Fruit fly (Drosophila melanogaster) whole organism, adult: ENCODE measurements around the gene Nepl3.

Experiments
- CG11617 ChIP-seq: fragments of 200-800 bp; sonication (Bioruptor generic); optimal IDR thresholded peaks from 2 replicates; lab custom pipeline; 2017; ENCODE audit warnings: mild to moderate bottlenecking, missing biosample characterization, missing genetic modification reagents, missing genetic modification characterization
- CG12768 ChIP-seq: fragments of 200-800 bp; sonication (Bioruptor generic); optimal IDR thresholded peaks from 2 replicates; lab custom pipeline; 2017; ENCODE audit warnings: missing biosample characterization, missing genetic modification characterization, mild to moderate bottlenecking, moderate library complexity, missing genetic modification reagents
- CG14711 ChIP-seq: fragments of 200-800 bp; sonication (Bioruptor generic); optimal IDR thresholded peaks from 2 replicates; lab custom pipeline; 2018; ENCODE audit warnings: missing biosample characterization, mild to moderate bottlenecking, missing genetic modification characterization, moderate library complexity
- CG1620 ChIP-seq: fragments of 200-800 bp; sonication (Bioruptor generic); optimal IDR thresholded peaks from 2 replicates; lab custom pipeline; 2016; ENCODE audit warnings: missing biosample characterization, missing genetic modification characterization
- CG33017 ChIP-seq: fragments of 200-800 bp; sonication (Bioruptor generic); optimal IDR thresholded peaks from 2 replicates; lab custom pipeline; 2018; ENCODE audit warnings: missing biosample characterization, mild to moderate bottlenecking, missing genetic modification characterization, moderate library complexity
- CG5204 ChIP-seq: fragments of 200-800 bp; sonication (Bioruptor generic); optimal IDR thresholded peaks from 2 replicates; lab custom pipeline; 2016; ENCODE audit warnings: missing biosample characterization, missing genetic modification characterization
- CG7045 ChIP-seq: fragments of 200-800 bp; sonication (Bioruptor generic); optimal IDR thresholded peaks from 2 replicates; lab custom pipeline; 2017; ENCODE audit warnings: missing biosample characterization, mild to moderate bottlenecking, missing genetic modification characterization
- CG7101 ChIP-seq: fragments of 200-800 bp; sonication (Bioruptor generic); optimal IDR thresholded peaks from 2 replicates; lab custom pipeline; 2018; ENCODE audit warnings: missing biosample characterization, mild to moderate bottlenecking, missing genetic modification characterization, moderate library complexity
- Clk ChIP-seq: fragments of 200-800 bp; sonication (Bioruptor generic); optimal IDR thresholded peaks from 2 replicates; lab custom pipeline; 2017; ENCODE audit warnings: missing biosample characterization, missing genetic modification characterization
- Crg-1 ChIP-seq: fragments of 200-800 bp; sonication (Bioruptor generic); optimal IDR thresholded peaks from 2 replicates; lab custom pipeline; 2016; ENCODE audit warnings: missing biosample characterization, missing genetic modification characterization
- Hr96 ChIP-seq: fragments of 200-800 bp; sonication (Bioruptor generic); optimal IDR thresholded peaks from 2 replicates; lab custom pipeline; 2016; ENCODE audit warnings: missing biosample characterization, missing genetic modification characterization
- Mnt ChIP-seq: fragments of 200-800 bp; sonication (Bioruptor generic); optimal IDR thresholded peaks from 2 replicates; lab custom pipeline; 2016; ENCODE audit warnings: missing biosample characterization, mild to moderate bottlenecking, missing genetic modification characterization
- bab1 ChIP-seq: fragments of 200-800 bp; sonication (Bioruptor generic); optimal IDR thresholded peaks from 3 replicates; lab custom pipeline; 2019; ENCODE audit warnings: missing biosample characterization, mild to moderate bottlenecking, missing genetic modification characterization, moderate library complexity
- cic ChIP-seq: fragments of 200-800 bp; sonication (Bioruptor generic); optimal IDR thresholded peaks from 2 replicates; lab custom pipeline; 2017; ENCODE audit warnings: missing biosample characterization, mild to moderate bottlenecking, missing genetic modification characterization, moderate library complexity
- cnc ChIP-seq, 2 experiments: fragments of >200 bp; optimal IDR thresholded peaks; 2 replicates each; lab custom pipeline; 2017
- kay ChIP-seq: fragments of 200-800 bp; sonication (Bioruptor generic); peaks from one replicate; lab custom pipeline; 2016; ENCODE audit warnings: missing biosample characterization, missing genetic modification characterization, borderline replicate concordance
- ovo ChIP-seq: fragments of 200-800 bp; sonication (Bioruptor generic); optimal IDR thresholded peaks from 2 replicates; lab custom pipeline; 2016; ENCODE audit warnings: missing biosample characterization, missing genetic modification characterization
- pad ChIP-seq: fragments of 200-800 bp; sonication (Bioruptor generic); optimal IDR thresholded peaks from 3 replicates; lab custom pipeline; 2017; ENCODE audit warnings: missing biosample characterization, missing genetic modification characterization, mild to moderate bottlenecking, moderate library complexity, missing genetic modification reagents
- tj ChIP-seq: fragments of 200-800 bp; sonication (Bioruptor generic); optimal IDR thresholded peaks from 3 replicates; lab custom pipeline; 2017; ENCODE audit warnings: missing biosample characterization, mild to moderate bottlenecking, missing genetic modification characterization, moderate library complexity
- toe ChIP-seq: fragments of 200-800 bp; sonication (Bioruptor generic); optimal IDR thresholded peaks from 2 replicates; lab custom pipeline; 2016; ENCODE audit warnings: missing biosample characterization, missing genetic modification characterization

Gene Nepl3

dm6 chr2L:5058094-5058493 is at the start of gene Nepl3:
Gene Nepl3, minus strand, starts transcription at chr2L:5058248.
- TF ChIP-seq CG11617 = no peak
- no peak for TF ChIP-seq Hr96
- no peak for TF ChIP-seq CG5204 (GFP tag; lab: Kevin White, UChicago)

dm6 chr2L:5103733-5104132 is 45.7 kb upstream of the Nepl3 start:
- TF ChIP-seq kay (GFP tag; lab: Kevin White, UChicago) (peak; percentile 92), Crg-1 (GFP tag; lab: Kevin White, UChicago) (no peak)

- TF ChIP-seq toe (GFP tag; lab: Kevin White, UChicago) (no peak), CG5204 (GFP tag; lab: Kevin White, UChicago) (no peak), Crg-1 (GFP tag; lab: Kevin White, UChicago) (no peak), kay (GFP tag; lab: Kevin White, UChicago) (no peak), CG1620 (no peak), CG7045 (GFP tag; lab: Kevin White, UChicago) (no peak), CG11617 (no peak)
These were observed 42.5 kb upstream of the Nepl3 start, which contains the start of gene Msp300 for dm6 chr2L:5100577-5100976. Gene Msp300, plus strand, starts transcription at chr2L:5100877.

dm6 chr2L:5099790-5100360 is 41.8 kb upstream of the Nepl3 start, which contains the start of gene ND-13A:
Gene ND-13A, minus strand, starts transcription at chr2L:5100288.
- peak; percentile 44 for TF ChIP-seq bab1 (GFP tag; lab: Kevin White, UChicago)
- no peak for TF ChIP-seq CG7101 (tag; lab: Kevin White, UChicago)

dm6 chr2L:5096761-5097160 is 38.7 kb upstream of the Nepl3 start:
- TF ChIP-seq pad (GFP tag; lab: Kevin White, UChicago) (no peak), CG5204 (GFP tag; lab: Kevin White, UChicago) (no peak), CG12768 (no peak), Hr96 (no peak), cic (GFP tag; lab: Kevin White, UChicago) (no peak), CG1620 (no peak), tj (GFP tag; lab: Kevin White, UChicago) (no peak), CG33017 (no peak), Clk (GFP tag; lab: Kevin White, UChicago) (no peak), Crg-1 (GFP tag; lab: Kevin White, UChicago) (no peak), bab1 (GFP tag; lab: Kevin White, UChicago) (no peak), CG14711 (tag; lab: Kevin White, UChicago) (no peak), CG7045 (GFP tag; lab: Kevin White, UChicago) (no peak), CG7101 (tag; lab: Kevin White, UChicago) (no peak), CG11617 (no peak), toe (GFP tag; lab: Kevin White, UChicago) (no peak), cnc (optimal IDR thresholded peaks at IDR 0.05; lab: Kevin White, UChicago) (no peak)

dm6 chr2L:5096222-5096621 is 38.2 kb upstream of the Nepl3 start, which contains the start of gene CG4230:
Gene CG4230, plus strand, starts transcription at chr2L:5096227.
- TF ChIP-seq kay (GFP tag; lab: Kevin White, UChicago) (no peak), bab1 (GFP tag; lab: Kevin White, UChicago) (peak; percentile 45), cic (GFP tag; lab: Kevin White, UChicago) (peak; percentile 5), CG14711 (tag; lab: Kevin White, UChicago) (peak; percentile 11), pad (GFP tag; lab: Kevin White, UChicago) (no peak), CG5204 (GFP tag; lab: Kevin White, UChicago) (no peak), Mnt (GFP tag; lab: Kevin White, UChicago) (peak; percentile 10)

dm6 chr2L:5095350-5095962 is 37.4 kb upstream of the Nepl3 start:
- TF ChIP-seq cnc (optimal IDR thresholded peaks at IDR 0.05; lab: Kevin White, UChicago) (no peak), CG5204 (GFP tag; lab: Kevin White, UChicago) (no peak), kay (GFP tag; lab: Kevin White, UChicago) (no peak), CG33017 (peak; percentile 81), pad (GFP tag; lab: Kevin White, UChicago) (peak; percentile 1), CG14711 (tag; lab: Kevin White, UChicago) (no peak), Hr96 (no peak), CG7101 (tag; lab: Kevin White, UChicago) (peak; percentile 27), CG7045 (GFP tag; lab: Kevin White, UChicago) (peak; percentile 53), CG1620 (no peak), cic (GFP tag; lab: Kevin White, UChicago) (peak; percentile 80), ovo (GFP tag; lab: Kevin White, UChicago) (no peak), Mnt (GFP tag; lab: Kevin White, UChicago) (no peak), toe (GFP tag; lab: Kevin White, UChicago) (no peak), Crg-1 (GFP tag; lab: Kevin White, UChicago) (no peak), CG11617 (peak; percentile 41), bab1 (GFP tag; lab: Kevin White, UChicago) (no peak), CG12768 (peak; percentile 79), tj (GFP tag; lab: Kevin White, UChicago) (no peak), Clk (GFP tag; lab: Kevin White, UChicago) (peak; percentile 10)
